Fruit fly (Drosophila melanogaster): Measurements from ENCODE around the gene CG14629.

The CG14629 gene

dm6 chrX:1009468-1010259, 41.7 kb upstream of the CG14629 start (continued):
- TF ChIP-seq esg (GFP tag; conservative IDR thresholded peaks at IDR 0.05): no peak
- TF ChIP-seq CG1603 (tag; optimal IDR thresholded peaks at IDR 0.05): peak; percentile 21
- TF ChIP-seq pita (GFP tag; optimal IDR thresholded peaks at IDR 0.05): peak; percentile 49
- TF ChIP-seq Hmx (GFP tag; optimal IDR thresholded peaks at IDR 0.05): no peak
- no peak; the same call in 2 of the 3 replicates for TF ChIP-seq ci (GFP tag; IDR thresholded peaks at IDR 0.05)
- TF ChIP-seq Trl (optimal IDR thresholded peaks at IDR 0.05): no peak
- no peak for TF ChIP-seq Trl (GFP tag; optimal IDR thresholded peaks at IDR 0.05)
- TF ChIP-seq chif (GFP tag; optimal IDR thresholded peaks at IDR 0.05): no peak
- no peak for TF ChIP-seq Deaf1 (tag; optimal IDR thresholded peaks at IDR 0.05)
- TF ChIP-seq Hr39 (optimal IDR thresholded peaks at IDR 0.05): no peak
- no peak for TF ChIP-seq lov (optimal IDR thresholded peaks at IDR 0.05)
- no peak for TF ChIP-seq lov (GFP tag; IDR thresholded peaks at IDR 0.05)
- TF ChIP-seq CG3281 (GFP tag; optimal IDR thresholded peaks at IDR 0.05): no peak
- no peak for TF ChIP-seq lab (GFP tag; optimal IDR thresholded peaks at IDR 0.05)
- TF ChIP-seq eyg (GFP tag; optimal IDR thresholded peaks at IDR 0.05): no peak
- no peak for TF ChIP-seq croc (GFP tag; conservative IDR thresholded peaks at IDR 0.05)
- no peak for TF ChIP-seq CG3726 (GFP tag; IDR thresholded peaks at IDR 0.05)
- no peak for TF ChIP-seq CG6791 (GFP tag; IDR thresholded peaks at IDR 0.05; ENCODE audit: partially characterized antibody)
- no peak for TF ChIP-seq tx (GFP tag; optimal IDR thresholded peaks at IDR 0.05)
- no peak for TF ChIP-seq CG31224 (GFP tag; IDR thresholded peaks at IDR 0.05)
- TF ChIP-seq BtbVII (GFP tag; optimal IDR thresholded peaks at IDR 0.05): no peak
- no peak for TF ChIP-seq gem (tag; optimal IDR thresholded peaks at IDR 0.05)
- TF ChIP-seq YL-1 (GFP tag; optimal IDR thresholded peaks at IDR 0.05): no peak
- no peak for TF ChIP-seq CG6175 (GFP tag; IDR thresholded peaks at IDR 0.05)
- no peak for TF ChIP-seq CG14441 (GFP tag; IDR thresholded peaks at IDR 0.05)

dm6 chrX:1011543-1012085, 39.7 kb upstream of the CG14629 start, which contains the start of the genes TfIIA-S-2 and CG14631:
Gene TfIIA-S-2, minus strand, starts transcription at chrX:1011643.
Gene CG14631, plus strand, starts transcription at chrX:1012035.
- no peak for TF ChIP-seq Neu2 (GFP tag; optimal IDR thresholded peaks at IDR 0.05; ENCODE audit: borderline replicate concordance)
- no peak for TF ChIP-seq CG10366 (GFP tag; IDR thresholded peaks at IDR 0.05)
- no peak for TF ChIP-seq Hr39 (optimal IDR thresholded peaks at IDR 0.05)
- TF ChIP-seq repo (GFP tag; optimal IDR thresholded peaks at IDR 0.05): no peak
- no peak for TF ChIP-seq stc (GFP tag; IDR thresholded peaks at IDR 0.05)
- TF ChIP-seq NC2α (GFP tag; optimal IDR thresholded peaks at IDR 0.05): no peak
- no peak for TF ChIP-seq CG7556 (GFP tag; optimal IDR thresholded peaks at IDR 0.05)
- TF ChIP-seq Sox100B (GFP tag; optimal IDR thresholded peaks at IDR 0.05): no peak
- TF ChIP-seq gem (tag; optimal IDR thresholded peaks at IDR 0.05): no peak
- no peak for TF ChIP-seq CTCF (GFP tag; optimal IDR thresholded peaks at IDR 0.05)
- TF ChIP-seq Bdp1 (GFP tag; optimal IDR thresholded peaks at IDR 0.05): no peak
- no peak for TF ChIP-seq Chrac-16 (GFP tag; optimal IDR thresholded peaks at IDR 0.05)
- TF ChIP-seq bbx (GFP tag; IDR thresholded peaks at IDR 0.05; ENCODE audit: partially characterized antibody): no peak
- TF ChIP-seq Sin3A (optimal IDR thresholded peaks at IDR 0.05): no peak
- no peak for TF ChIP-seq fd64A (GFP tag; optimal IDR thresholded peaks at IDR 0.05)

- no peak for TF ChIP-seq trh (GFP tag; optimal IDR thresholded peaks at IDR 0.05)
- TF ChIP-seq ERR (GFP tag; optimal IDR thresholded peaks at IDR 0.05): no peak
- peak; percentile 5 for TF ChIP-seq CG2875 (GFP tag; optimal IDR thresholded peaks at IDR 0.05)
- TF ChIP-seq lab (GFP tag; optimal IDR thresholded peaks at IDR 0.05): peak; percentile 39
- TF ChIP-seq kni (GFP tag; optimal IDR thresholded peaks at IDR 0.05): peak; percentile 23
- peak; percentile 13 for TF ChIP-seq HHEX (GFP tag; optimal IDR thresholded peaks at IDR 0.05)
- peak in 1 of 2 experiments; percentile 25 for TF ChIP-seq Hr51 (GFP tag; optimal IDR thresholded peaks at IDR 0.05)
- TF ChIP-seq bsh (GFP tag; optimal IDR thresholded peaks at IDR 0.05): peak in 1 of 2 experiments; percentile 36
- TF ChIP-seq CG7928 (GFP tag; optimal IDR thresholded peaks at IDR 0.05): no peak
- TF ChIP-seq D19B (GFP tag; optimal IDR thresholded peaks at IDR 0.05): no peak
- no peak for TF ChIP-seq psq (GFP tag; optimal IDR thresholded peaks at IDR 0.05)
- TF ChIP-seq HLH3B (GFP tag; IDR thresholded peaks at IDR 0.05): 0 out of 2 replicates have a peak, but pooled peaks have one; percentile 13
- peak; percentile 46 for TF ChIP-seq dm (GFP tag; optimal IDR thresholded peaks at IDR 0.05)
- peak; percentile 17 for TF ChIP-seq gro (GFP tag; optimal IDR thresholded peaks at IDR 0.05)
Measured at dm6 chrX:1026511-1026910, 24.8 kb upstream of the CG14629 start, which contains the start of the genes CG32814, CG11638 and CG3021. Gene CG32814, minus strand, starts transcription at chrX:1026700. Gene CG11638, minus strand, starts transcription at chrX:1026703. Gene CG3021, plus strand, starts transcription at chrX:1026791.

Data from whole organism, embryonic.